Fruit fly (Drosophila melanogaster): ENCODE data around the gene PQBP1.
A peak's percentile ranks its signal among the peaks of the same experiment; 100 is the strongest.

PQBP1 gene

DNA sequence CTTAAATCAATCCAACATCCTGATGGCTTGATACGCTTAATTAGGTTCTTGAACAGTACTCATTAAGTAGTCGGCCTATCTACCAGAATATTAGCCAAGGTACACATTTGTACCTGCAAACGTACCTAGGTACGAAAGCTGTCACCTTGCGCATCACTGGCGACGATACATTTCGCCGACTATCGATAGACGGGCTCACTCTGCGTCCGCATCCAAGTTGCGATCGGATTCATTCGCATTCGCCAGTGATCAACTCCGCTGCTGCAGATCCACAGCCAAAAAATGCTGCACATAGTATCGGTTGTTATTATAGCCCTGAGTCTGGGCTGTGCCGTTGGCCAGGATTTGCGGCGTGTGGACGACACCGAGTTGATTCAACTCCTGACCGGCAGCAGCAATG, 18.1 kb upstream of the PQBP1 start, which contains the start of gene CG11790 (continued):
- TF ChIP-seq chinmo (GFP tag; IDR thresholded peaks at IDR 0.05; ENCODE audit: partially characterized antibody) (0 out of 4 replicates have a peak, but pooled peaks have one; percentile 42), eve (GFP tag; optimal IDR thresholded peaks at IDR 0.05) (no peak), ken (GFP tag; IDR thresholded peaks at IDR 0.05) (no peak), Deaf1 (tag; optimal IDR thresholded peaks at IDR 0.05) (peak; percentile 2), gsb-n (tag; optimal IDR thresholded peaks at IDR 0.05) (no peak), CG17359 (tag; optimal IDR thresholded peaks at IDR 0.05) (no peak), fd64A (GFP tag; optimal IDR thresholded peaks at IDR 0.05) (no peak), stwl (tag; optimal IDR thresholded peaks at IDR 0.05) (peak; percentile 38), aop (GFP tag; IDR thresholded peaks at IDR 0.05) (no peak), MESR4 (GFP tag; optimal IDR thresholded peaks at IDR 0.05) (peak; percentile 52), so (GFP tag; IDR thresholded peaks at IDR 0.05) (peak; percentile 47; the same call in 1 of the 3 replicates), hbn (GFP tag; IDR thresholded peaks at IDR 0.05; ENCODE audit: partially characterized antibody) (peak; percentile 73; the same call in 1 of the 2 replicates), CG17186 (GFP tag; optimal IDR thresholded peaks at IDR 0.05) (peak; percentile 18), CG2129 (GFP tag; IDR thresholded peaks at IDR 0.05; ENCODE audit: partially characterized antibody) (peak; percentile 40; the same call in 1 of the 2 replicates), Oaz (GFP tag; IDR thresholded peaks at IDR 0.05) (no peak), z (GFP tag; IDR thresholded peaks at IDR 0.05) (no peak), Ptx1 (GFP tag; IDR thresholded peaks at IDR 0.05) (no peak), usp (GFP tag; optimal IDR thresholded peaks at IDR 0.05) (no peak), pb (GFP tag; optimal IDR thresholded peaks at IDR 0.05) (no peak), luna (GFP tag; optimal IDR thresholded peaks at IDR 0.05) (no peak), unc-4 (GFP tag; IDR thresholded peaks at IDR 0.05; ENCODE audit: partially characterized antibody) (peak; percentile 80), Doc3 (GFP tag; IDR thresholded peaks at IDR 0.05; ENCODE audit: partially characterized antibody) (peak; percentile 85), HLHmδ (GFP tag; optimal IDR thresholded peaks at IDR 0.05) (no peak), Fer3 (tag; optimal IDR thresholded peaks at IDR 0.05) (no peak), croc (GFP tag; conservative IDR thresholded peaks at IDR 0.05) (no peak), CG2199 (GFP tag; IDR thresholded peaks at IDR 0.05) (no peak), inv (GFP tag; IDR thresholded peaks at IDR 0.05; ENCODE audit: partially characterized antibody) (peak; percentile 51; the same call in 1 of the 2 replicates), CG11085 (GFP tag; IDR thresholded peaks at IDR 0.05) (no peak), CG1603 (tag; optimal IDR thresholded peaks at IDR 0.05) (peak; percentile 59), CoRest (tag; optimal IDR thresholded peaks at IDR 0.05) (peak; percentile 3), CG12942 (GFP tag; optimal IDR thresholded peaks at IDR 0.05) (no peak), ttk (GFP tag; IDR thresholded peaks at IDR 0.05) (no peak), CG8290 (GFP tag; optimal IDR thresholded peaks at IDR 0.05) (no peak), CG8290 (tag; optimal IDR thresholded peaks at IDR 0.05) (peak in 1 of 2 experiments; percentile 78), klu (GFP tag; IDR thresholded peaks at IDR 0.05) (no peak), CkIIα-i1 (GFP tag; IDR thresholded peaks at IDR 0.05) (no peak), Nf-YC (tag; optimal IDR thresholded peaks at IDR 0.05) (no peak), CG10543 (GFP tag; optimal IDR thresholded peaks at IDR 0.05) (no peak), Xrp1 (GFP tag; IDR thresholded peaks at IDR 0.05) (peak; percentile 25; the same call in 1 of the 2 replicates), CG18619 (GFP tag; optimal IDR thresholded peaks at IDR 0.05) (no peak), HLH4C (GFP tag; IDR thresholded peaks at IDR 0.05; ENCODE audit: partially characterized antibody) (peak; percentile 72), Kr (GFP tag; optimal IDR thresholded peaks at IDR 0.05) (no peak), CG11696 (GFP tag; IDR thresholded peaks at IDR 0.05) (no peak), CG11093 (GFP tag; IDR thresholded peaks at IDR 0.05) (no peak), tx (GFP tag; optimal IDR thresholded peaks at IDR 0.05) (no peak), Myb (GFP tag; optimal IDR thresholded peaks at IDR 0.05) (peak; percentile 11), CG12391 (tag; optimal IDR thresholded peaks at IDR 0.05) (no peak), CG3995 (GFP tag; optimal IDR thresholded peaks at IDR 0.05) (peak; percentile 87), CG12769 (tag; optimal IDR thresholded peaks at IDR 0.05) (no peak), CG6854 (GFP tag; optimal IDR thresholded peaks at IDR 0.05) (no peak), row (GFP tag; IDR thresholded peaks at IDR 0.05) (peak; percentile 92)

Data from whole organism, embryonic.